Fruit fly (Drosophila melanogaster) whole organism, embryonic: ENCODE results near the gene Sld5.

Experiments used
- Antp ChIP-seq: fragments of 200-800 bp; sonication (Bioruptor generic); optimal IDR thresholded peaks from 3 replicates; lab custom pipeline; 2016; ENCODE audit warnings: missing biosample characterization, missing genetic modification characterization
- Atf3 ChIP-seq: fragments of 200-800 bp; sonication (Bioruptor generic); optimal IDR thresholded peaks from 3 replicates; lab custom pipeline; 2016; ENCODE audit warnings: missing biosample characterization, missing genetic modification characterization
- Bgb ChIP-seq: fragments of 200-800 bp; sonication (Bioruptor generic); IDR thresholded peaks from 2 replicates; pipeline ENCODE4 v1.3.6; 2022; ENCODE audit warnings: missing biosample characterization, missing genetic modification characterization; ENCODE audit not compliant: partially characterized antibody
- CG10565 ChIP-seq: fragments of 200-800 bp; sonication (Bioruptor generic); optimal IDR thresholded peaks from 3 replicates; lab custom pipeline; 2016; ENCODE audit warnings: missing biosample characterization, mild to moderate bottlenecking, missing genetic modification characterization
- CG11093 ChIP-seq: fragments of 200-800 bp; sonication (Bioruptor generic); IDR thresholded peaks from 3 replicates; pipeline ENCODE4 v1.3.6; 2022; ENCODE audit warnings: missing biosample characterization, missing genetic modification characterization
- CG12104 ChIP-seq: fragments of 200-800 bp; sonication (Bioruptor generic); optimal IDR thresholded peaks from 3 replicates; lab custom pipeline; 2016; ENCODE audit warnings: missing biosample characterization, missing genetic modification characterization
- CG12769 ChIP-seq: fragments of 200-800 bp; sonication (Bioruptor generic); optimal IDR thresholded peaks from 2 replicates; lab custom pipeline; 2019; ENCODE audit warnings: missing biosample characterization, mild to moderate bottlenecking, missing genetic modification characterization, moderate library complexity
- CG12942 ChIP-seq: fragments of 200-800 bp; sonication (Bioruptor generic); optimal IDR thresholded peaks from 3 replicates; lab custom pipeline; 2016; ENCODE audit warnings: missing biosample characterization, missing genetic modification characterization
- CG13624 ChIP-seq: fragments of 200-800 bp; sonication (Bioruptor generic); optimal IDR thresholded peaks from 2 replicates; lab custom pipeline; 2016; ENCODE audit warnings: missing biosample characterization, missing genetic modification characterization
- CG14860 ChIP-seq: fragments of 200-800 bp; sonication (Bioruptor generic); IDR thresholded peaks from 3 replicates; pipeline ENCODE4 v1.3.6; 2022; ENCODE audit warnings: missing biosample characterization, missing genetic modification characterization; ENCODE audit not compliant: partially characterized antibody
- CG15011 ChIP-seq: fragments of 200-800 bp; sonication (Bioruptor generic); optimal IDR thresholded peaks from 3 replicates; lab custom pipeline; 2018; ENCODE audit warnings: missing biosample characterization, mild to moderate bottlenecking, missing genetic modification characterization
- CG15479 ChIP-seq: fragments of 200-800 bp; sonication (Bioruptor generic); optimal IDR thresholded peaks from 3 replicates; lab custom pipeline; 2019; ENCODE audit warnings: missing biosample characterization, mild to moderate bottlenecking, missing genetic modification characterization, moderate library complexity
- CG17359 ChIP-seq: fragments of 200-800 bp; sonication (Bioruptor generic); optimal IDR thresholded peaks from 3 replicates; lab custom pipeline; 2018; ENCODE audit warnings: missing biosample characterization, mild to moderate bottlenecking, missing genetic modification characterization, moderate library complexity
- CG30020 ChIP-seq: fragments of 200-800 bp; optimal IDR thresholded peaks from 2 replicates; lab custom pipeline; 2019; ENCODE audit warnings: missing biosample characterization, mild to moderate bottlenecking, missing genetic modification characterization, moderate library complexity
- CG3281 ChIP-seq: fragments of 200-800 bp; sonication (Bioruptor generic); optimal IDR thresholded peaks from 3 replicates; lab custom pipeline; 2017; ENCODE audit warnings: missing biosample characterization, mild to moderate bottlenecking, missing genetic modification characterization
- CG3847 ChIP-seq: fragments of 200-800 bp; sonication (Bioruptor generic); IDR thresholded peaks from 2 replicates; pipeline ENCODE4 v1.3.6; 2022; ENCODE audit warnings: missing biosample characterization, missing genetic modification characterization
- CG6813 ChIP-seq: fragments of 200-800 bp; sonication (Bioruptor generic); optimal IDR thresholded peaks from 2 replicates; lab custom pipeline; 2017; ENCODE audit warnings: missing biosample characterization, missing genetic modification characterization, mild to moderate bottlenecking, moderate library complexity, missing genetic modification reagents
- Dfd ChIP-seq, 2 experiments: fragments of >200 bp; optimal IDR thresholded peaks; 2 replicates each; lab custom pipeline; 2017; ENCODE audit warnings: missing biosample characterization in 2 of 2, missing genetic modification characterization in 2 of 2
- E2f1 ChIP-seq: fragments of 200-800 bp; sonication (Bioruptor generic); IDR thresholded peaks from 2 replicates; pipeline ENCODE4 v1.3.6; 2022; ENCODE audit warnings: missing biosample characterization, missing genetic modification characterization
- E2f2 ChIP-seq: fragments of 200-800 bp; sonication (Bioruptor generic); IDR thresholded peaks from 2 replicates; pipeline ENCODE4 v1.3.6; 2022; ENCODE audit warnings: missing biosample characterization, missing genetic modification characterization
- Gug ChIP-seq: fragments of 200-800 bp; sonication (Bioruptor generic); IDR thresholded peaks from 4 replicates; pipeline ENCODE4 v1.3.6; 2022; ENCODE audit warnings: missing biosample characterization, missing genetic modification characterization
- MBD-R2 ChIP-seq: fragments of 200-800 bp; sonication (Bioruptor generic); IDR thresholded peaks from 2 replicates; pipeline ENCODE4 v1.3.6; 2022; ENCODE audit warnings: missing biosample characterization, missing genetic modification characterization
- Meics ChIP-seq: fragments of 200-800 bp; sonication (Bioruptor generic); optimal IDR thresholded peaks from 2 replicates; lab custom pipeline; 2017; ENCODE audit warnings: missing biosample characterization, mild to moderate bottlenecking, missing genetic modification characterization
- NC2α ChIP-seq: fragments of 200-800 bp; sonication (Bioruptor generic); optimal IDR thresholded peaks from 2 replicates; lab custom pipeline; 2016; ENCODE audit warnings: missing biosample characterization, missing genetic modification characterization
- Opbp ChIP-seq: fragments of 200-800 bp; sonication (Bioruptor generic); IDR thresholded peaks from 3 replicates; pipeline ENCODE4 v1.3.6; 2022; ENCODE audit warnings: missing biosample characterization, missing genetic modification characterization; ENCODE audit not compliant: partially characterized antibody
- Xbp1 ChIP-seq: fragments of 200-800 bp; sonication (Bioruptor generic); optimal IDR thresholded peaks from 3 replicates; lab custom pipeline; 2016; ENCODE audit warnings: missing biosample characterization, mild to moderate bottlenecking, missing genetic modification characterization
- ap ChIP-seq: fragments of 200-800 bp; sonication (Bioruptor generic); IDR thresholded peaks from 2 replicates; pipeline ENCODE4 v1.3.6; 2022; ENCODE audit warnings: missing biosample characterization, missing genetic modification characterization
- bcd ChIP-seq: fragments of 200-800 bp; sonication (Bioruptor generic); optimal IDR thresholded peaks from 2 replicates; lab custom pipeline; 2017; ENCODE audit warnings: missing biosample characterization, mild to moderate bottlenecking, missing genetic modification characterization
- bigmax ChIP-seq: fragments of 200-800 bp; sonication (Bioruptor generic); optimal IDR thresholded peaks from 2 replicates; lab custom pipeline; 2018; ENCODE audit warnings: missing biosample characterization, mild to moderate bottlenecking, missing genetic modification characterization
- bowl ChIP-seq: fragments of 200-800 bp; sonication (Bioruptor generic); IDR thresholded peaks from 2 replicates; pipeline ENCODE4 v1.3.6; 2022; ENCODE audit warnings: missing biosample characterization, missing genetic modification characterization
- cg ChIP-seq: fragments of 200-800 bp; sonication (Bioruptor generic); optimal IDR thresholded peaks from 3 replicates; lab custom pipeline; 2019; ENCODE audit warnings: missing biosample characterization, mild to moderate bottlenecking, missing genetic modification characterization, moderate library complexity
- chm ChIP-seq: fragments of 200-800 bp; sonication (Bioruptor generic); IDR thresholded peaks from 2 replicates; pipeline ENCODE4 v1.3.6; 2022; ENCODE audit warnings: missing biosample characterization, missing genetic modification characterization
- chn ChIP-seq: fragments of 200-800 bp; sonication (Bioruptor generic); optimal IDR thresholded peaks from 2 replicates; lab custom pipeline; 2016; ENCODE audit warnings: missing biosample characterization, missing genetic modification characterization
- dmrt99B ChIP-seq: fragments of 200-800 bp; sonication (Bioruptor generic); optimal IDR thresholded peaks from 2 replicates; lab custom pipeline; 2018; ENCODE audit warnings: missing biosample characterization, mild to moderate bottlenecking, missing genetic modification characterization, moderate library complexity
- fd3F ChIP-seq: fragments of 200-800 bp; sonication (Bioruptor generic); optimal IDR thresholded peaks from 2 replicates; lab custom pipeline; 2018; ENCODE audit warnings: missing biosample characterization, mild to moderate bottlenecking, missing genetic modification characterization, moderate library complexity
- fd64A ChIP-seq: fragments of 200-800 bp; sonication (Bioruptor generic); optimal IDR thresholded peaks from 3 replicates; lab custom pipeline; 2018; ENCODE audit warnings: missing biosample characterization, mild to moderate bottlenecking, missing genetic modification characterization
- ind ChIP-seq: fragments of 200-800 bp; sonication (Bioruptor generic); optimal IDR thresholded peaks from 3 replicates; lab custom pipeline; 2016; ENCODE audit warnings: missing biosample characterization, missing genetic modification characterization
- lov ChIP-seq, 2 experiments: fragments of 200-800 bp in 1 of 2; fragments of >200 bp in 1 of 2; sonication (Bioruptor generic) in 1 of 2; IDR thresholded peaks in 1 of 2; optimal IDR thresholded peaks in 1 of 2; 2 replicates in 1 of 2; 3 replicates in 1 of 2; pipeline versions ENCODE4 v1.3.6 to Lab custom; 2017 to 2022; ENCODE audit warnings: missing biosample characterization in 1 of 2, missing genetic modification characterization in 1 of 2
- otp ChIP-seq: fragments of 200-800 bp; sonication (Bioruptor generic); IDR thresholded peaks from 3 replicates; pipeline ENCODE4, ENCODE4 v1.3.6; 2022; ENCODE audit warnings: missing biosample characterization, missing genetic modification characterization
- peb ChIP-seq: fragments of 200-800 bp; sonication (Bioruptor generic); IDR thresholded peaks from 2 replicates; pipeline ENCODE4 v1.3.6; 2022; ENCODE audit warnings: missing biosample characterization, missing genetic modification characterization
- pfk ChIP-seq: fragments of 200-800 bp; sonication (Bioruptor generic); optimal IDR thresholded peaks from 2 replicates; lab custom pipeline; 2018; ENCODE audit warnings: missing biosample characterization, mild to moderate bottlenecking, missing genetic modification characterization, moderate library complexity
- salm ChIP-seq: fragments of 200-800 bp; sonication (Bioruptor generic); optimal IDR thresholded peaks from 2 replicates; lab custom pipeline; 2018; ENCODE audit warnings: missing biosample characterization, mild to moderate bottlenecking, missing genetic modification characterization
- schlank ChIP-seq: fragments of 200-800 bp; sonication (Bioruptor generic); optimal IDR thresholded peaks from 2 replicates; lab custom pipeline; 2018; ENCODE audit warnings: missing biosample characterization, mild to moderate bottlenecking, missing genetic modification characterization
- sens ChIP-seq: fragments of 200-800 bp; sonication (Bioruptor generic); peaks from one replicate; lab custom pipeline; 2016; ENCODE audit warnings: missing biosample characterization, missing genetic modification characterization
- slbo ChIP-seq: fragments of 200-800 bp; sonication (Bioruptor generic); IDR thresholded peaks from 2 replicates; pipeline ENCODE4 v1.3.6; 2022; ENCODE audit warnings: missing biosample characterization, missing genetic modification characterization
- ssp ChIP-seq: fragments of 200-800 bp; sonication (Bioruptor generic); IDR thresholded peaks from 2 replicates; pipeline ENCODE4 v1.3.6; 2022; ENCODE audit warnings: missing biosample characterization, missing genetic modification characterization
- unpg ChIP-seq: fragments of 200-800 bp; sonication (Bioruptor generic); optimal IDR thresholded peaks from 3 replicates; lab custom pipeline; 2018; ENCODE audit warnings: missing biosample characterization, mild to moderate bottlenecking, missing genetic modification characterization, moderate library complexity
- usp ChIP-seq: fragments of >200 bp; optimal IDR thresholded peaks from 2 replicates; lab custom pipeline; 2017; ENCODE audit warnings: missing biosample characterization, missing genetic modification characterization
- wor ChIP-seq: fragments of 200-800 bp; sonication (Bioruptor generic); IDR thresholded peaks from 2 replicates; pipeline ENCODE4 v1.3.6; 2022; ENCODE audit warnings: missing biosample characterization, missing genetic modification characterization
- yki ChIP-seq: fragments of >200 bp; optimal IDR thresholded peaks from 3 replicates; lab custom pipeline; 2018

Sld5 gene

dm6 chr3R:26081380-26081991, 25.1 kb upstream of the Sld5 start (continued):
- TF ChIP-seq CG14860 (no peak), CG30020 (tag; lab: Kevin White, UChicago) (no peak), ssp (GFP tag; lab: Robert Waterston, UW) (0 out of 2 replicates have a peak, but pooled peaks have one; percentile 30), salm (tag; lab: Kevin White, UChicago) (no peak), yki (lab: Kevin White, UChicago) (no peak), slbo (peak; percentile 6; the same call in 1 of the 2 replicates), pfk (no peak), cg (no peak), CG12104 (GFP tag; lab: Kevin White, UChicago) (no peak), dmrt99B (tag; lab: Kevin White, UChicago) (peak; percentile 69), Opbp (GFP tag; lab: Robert Waterston, UW) (no peak), Bgb (GFP tag; lab: Robert Waterston, UW) (no peak), CG3847 (peak; percentile 22; the same call in 1 of the 2 replicates), ap (GFP tag; lab: Robert Waterston, UW) (0 out of 2 replicates have a peak, but pooled peaks have one; percentile 18), peb (GFP tag; lab: Robert Waterston, UW) (peak; percentile 64; the same call in 1 of the 2 replicates), CG15479 (GFP tag; lab: Kevin White, UChicago) (no peak), sens (GFP tag; lab: Kevin White, UChicago) (peak; percentile 90), CG12769 (peak; percentile 2), chn (GFP tag; lab: Kevin White, UChicago) (peak; percentile 0), chm (GFP tag; lab: Robert Waterston, UW) (no peak), otp (GFP tag; lab: Robert Waterston, UW) (0 out of 3 replicates have a peak, but pooled peaks have one; percentile 42), CG10565 (GFP tag; lab: Kevin White, UChicago) (no peak), Antp (no peak), bowl (GFP tag; lab: Robert Waterston, UW) (no peak), schlank (tag; lab: Kevin White, UChicago) (no peak), CG6813 (GFP tag; lab: Kevin White, UChicago) (peak; percentile 12), Gug (GFP tag; lab: Robert Waterston, UW) (no peak), CG12942 (GFP tag; lab: Kevin White, UChicago) (peak; percentile 11), E2f1 (peak; percentile 30; the same call in 1 of the 2 replicates), CG3281 (GFP tag; lab: Kevin White, UChicago) (no peak), NC2α (no peak), unpg (GFP tag; lab: Kevin White, UChicago) (peak; percentile 71), Meics (GFP tag; lab: Kevin White, UChicago) (no peak), fd3F (GFP tag; lab: Kevin White, UChicago) (no peak), Xbp1 (peak; percentile 47), wor (GFP tag; lab: Robert Waterston, UW) (peak; percentile 41; the same call in 1 of the 2 replicates), fd64A (no peak), MBD-R2 (GFP tag; lab: Robert Waterston, UW) (no peak), Dfd (GFP tag; optimal IDR thresholded peaks at IDR 0.05; lab: Kevin White, UChicago) (no peak), CG17359 (tag; lab: Kevin White, UChicago) (peak; percentile 61), lov (optimal IDR thresholded peaks at IDR 0.05; lab: Kevin White, UChicago) (no peak), lov (GFP tag; IDR thresholded peaks at IDR 0.05; lab: Robert Waterston, UW) (no peak), bigmax (no peak), ind (GFP tag; lab: Kevin White, UChicago) (peak; percentile 48), Atf3 (GFP tag; lab: Kevin White, UChicago) (no peak), CG15011 (GFP tag; lab: Kevin White, UChicago) (no peak), usp (GFP tag; lab: Kevin White, UChicago) (no peak), E2f2 (GFP tag; lab: Robert Waterston, UW) (no peak), bcd (GFP tag; lab: Kevin White, UChicago) (peak; percentile 38), CG13624 (GFP tag; lab: Kevin White, UChicago) (no peak), CG11093 (GFP tag; lab: Robert Waterston, UW) (peak; percentile 48; the same call in 1 of the 3 replicates)
